Fruit fly (Drosophila melanogaster) Kc167 (cell line): Measurements from ENCODE around the gene CG2767.

Source experiments
- Myc ChIP-seq: fragments of >200 bp; optimal IDR thresholded peaks from 2 replicates; lab custom pipeline; 2017; ENCODE audit warnings: missing external identifiers
- Sin3A ChIP-seq: fragments of >200 bp; optimal IDR thresholded peaks from 2 replicates; lab custom pipeline; 2018; ENCODE audit warnings: missing external identifiers
- h ChIP-seq: fragments of >200 bp; optimal IDR thresholded peaks from 3 replicates; lab custom pipeline; 2018; ENCODE audit warnings: missing external identifiers
- insv ChIP-seq: fragments of >200 bp; optimal IDR thresholded peaks from 3 replicates; lab custom pipeline; 2018; ENCODE audit warnings: missing external identifiers
- psq ChIP-seq: fragments of >200 bp; optimal IDR thresholded peaks from 2 replicates; lab custom pipeline; 2017; ENCODE audit warnings: missing external identifiers
- ttk ChIP-seq: sonication (Bioruptor generic); optimal IDR thresholded peaks from 2 replicates; lab custom pipeline; 2017; ENCODE audit warnings: missing external identifiers

CG2767 gene

dm6 chr3R:7967801-7968200, 40.1 kb downstream of the CG2767 start:
- TF ChIP-seq insv (lab: Kevin White, UChicago) (no peak), Sin3A (no peak), ttk (lab: Kevin White, UChicago) (no peak), h (lab: Kevin White, UChicago) (no peak), Myc (lab: Kevin White, UChicago) (no peak), psq (lab: Kevin White, UChicago) (no peak)

- no peak for TF ChIP-seq h (lab: Kevin White, UChicago)
These were observed 40.6 kb downstream of the CG2767 start, which contains the start of gene dsx for dm6 chr3R:7967347-7967746. Gene dsx, minus strand, starts transcription at chr3R:7967408.

- TF ChIP-seq insv (lab: Kevin White, UChicago) (no peak), Myc (lab: Kevin White, UChicago) (no peak), h (lab: Kevin White, UChicago) (no peak), psq (lab: Kevin White, UChicago) (no peak), ttk (lab: Kevin White, UChicago) (no peak), Sin3A (no peak)
These were observed 41.2 kb downstream of the CG2767 start for dm6 chr3R:7966544-7967264.

- no peak for TF ChIP-seq Myc (lab: Kevin White, UChicago)
- no peak for TF ChIP-seq h (lab: Kevin White, UChicago)
- no peak for TF ChIP-seq insv (lab: Kevin White, UChicago)
- no peak for TF ChIP-seq psq (lab: Kevin White, UChicago)
- no peak for TF ChIP-seq ttk (lab: Kevin White, UChicago)
- TF ChIP-seq Sin3A: no peak
These were observed 43.1 kb downstream of the CG2767 start for dm6 chr3R:7964751-7965319.

dm6 chr3R:7963495-7964132, 44.3 kb downstream of the CG2767 start:
- TF ChIP-seq psq (lab: Kevin White, UChicago) (no peak), insv (lab: Kevin White, UChicago) (no peak), Sin3A (no peak), h (lab: Kevin White, UChicago) (no peak), ttk (lab: Kevin White, UChicago) (no peak), Myc (lab: Kevin White, UChicago) (no peak)

- no peak for TF ChIP-seq Myc (lab: Kevin White, UChicago)
- TF ChIP-seq insv (lab: Kevin White, UChicago): no peak
- no peak for TF ChIP-seq Sin3A
- TF ChIP-seq h (lab: Kevin White, UChicago): no peak
- TF ChIP-seq psq (lab: Kevin White, UChicago): no peak
These were observed 45.0 kb downstream of the CG2767 start for dm6 chr3R:7962778-7963494.

dm6 chr3R:7961348-7961747, 46.6 kb downstream of the CG2767 start:
- TF ChIP-seq Sin3A: no peak
- no peak for TF ChIP-seq insv (lab: Kevin White, UChicago)
- TF ChIP-seq h (lab: Kevin White, UChicago): no peak
- no peak for TF ChIP-seq ttk (lab: Kevin White, UChicago)
- no peak for TF ChIP-seq psq (lab: Kevin White, UChicago)
- TF ChIP-seq Myc (lab: Kevin White, UChicago): no peak

- no peak for TF ChIP-seq h (lab: Kevin White, UChicago)
- TF ChIP-seq insv (lab: Kevin White, UChicago): no peak
- no peak for TF ChIP-seq psq (lab: Kevin White, UChicago)
- no peak for TF ChIP-seq Myc (lab: Kevin White, UChicago)
- no peak for TF ChIP-seq Sin3A
- no peak for TF ChIP-seq ttk (lab: Kevin White, UChicago)
These were observed 50.9 kb downstream of the CG2767 start for dm6 chr3R:7957008-7957407.
